Worm (Caenorhabditis elegans) whole organism, midembryonic: ENCODE results near the gene glb-6.

Experiments
- T22C8.4 ChIP-seq: fragments of 200-800 bp; sonication (Bioruptor generic); IDR thresholded peaks from 2 replicates; pipeline ENCODE4 v1.3.6; 2022; ENCODE audit warnings: missing genetic modification characterization, missing compliant biosample characterization
- cog-1 ChIP-seq: sonication (generic microtip); optimal IDR thresholded peaks from 2 replicates; lab custom pipeline; 2016; ENCODE audit warnings: missing genetic modification characterization, missing compliant biosample characterization
- ref-1 ChIP-seq: fragments of 200-800 bp; sonication (Bioruptor generic); conservative IDR thresholded peaks from 2 replicates; pipeline ENCODE4 v1.3.6; 2022; ENCODE audit warnings: missing genetic modification reagents, missing genetic modification characterization, missing compliant biosample characterization

DNA sequence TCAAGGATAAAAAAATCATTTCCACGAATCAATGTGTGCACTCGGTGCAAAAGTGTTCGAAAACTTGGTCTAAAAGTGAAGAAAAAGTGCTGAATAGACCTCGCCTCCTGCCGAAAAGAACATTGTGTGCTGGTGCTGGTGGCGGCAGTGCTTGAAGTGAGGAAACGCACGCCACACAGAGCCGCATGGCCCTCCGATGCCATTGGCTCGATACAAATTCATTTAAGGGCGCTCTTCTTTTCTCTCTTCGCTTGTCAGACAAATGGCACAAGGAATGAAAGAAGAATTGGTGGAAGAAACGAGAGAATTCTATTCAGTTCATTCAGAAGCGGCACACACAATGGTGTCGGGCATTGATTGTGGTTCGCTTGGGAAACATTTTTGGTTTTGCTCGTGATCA is 12.0 kb upstream of the glb-6 start:
- TF ChIP-seq ref-1 (GFP tag; lab: Robert Waterston, UW) = no peak
- TF ChIP-seq cog-1 (tag; lab: Kevin White, UChicago) = no peak
- TF ChIP-seq T22C8.4 (GFP tag; lab: Robert Waterston, UW) = no peak
